Worm (Caenorhabditis elegans): ENCODE data around the gene wago-4.

DNA sequence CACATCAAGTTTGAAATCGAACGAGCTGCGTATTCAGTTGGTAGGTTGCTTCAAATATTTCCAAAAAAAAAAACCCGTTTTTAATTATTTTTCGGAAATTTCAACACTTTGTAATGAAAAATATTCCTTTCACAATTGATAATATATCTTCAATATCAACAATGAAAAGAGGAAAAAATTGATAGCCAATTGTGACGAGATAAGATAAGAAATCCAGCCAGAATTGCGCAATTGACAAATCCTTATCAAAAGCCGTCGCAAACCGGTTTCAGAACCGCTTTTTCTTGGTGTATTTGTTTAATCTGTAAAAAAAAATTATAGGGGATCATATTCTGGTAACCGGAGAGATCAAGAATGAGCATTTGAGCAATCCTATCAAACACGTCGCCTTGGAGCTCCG is 23.1 kb downstream of the wago-4 start:
- TF ChIP-seq blmp-1 (tag; optimal IDR thresholded peaks at IDR 0.05; ENCODE audit: insufficient read depth): no peak
- no peak for TF ChIP-seq nhr-237 (tag; optimal IDR thresholded peaks at IDR 0.05)
- no peak for TF ChIP-seq nhr-11 (tag; optimal IDR thresholded peaks at IDR 0.05)
- TF ChIP-seq ztf-11 (tag; optimal IDR thresholded peaks at IDR 0.05): no peak
- TF ChIP-seq alr-1 (tag; optimal IDR thresholded peaks at IDR 0.05): no peak
- TF ChIP-seq lin-13 (GFP tag; optimal IDR thresholded peaks at IDR 0.05): no peak
- TF ChIP-seq elt-1 (tag; optimal IDR thresholded peaks at IDR 0.05): no peak
- no peak for TF ChIP-seq skn-1 (tag; optimal IDR thresholded peaks at IDR 0.05)
- no peak for TF ChIP-seq unc-39 (tag; optimal IDR thresholded peaks at IDR 0.05)
- no peak for TF ChIP-seq ama-1 (optimal IDR thresholded peaks at IDR 0.05)
